Fruit fly (Drosophila melanogaster): ENCODE results near the gene CG8475.

CG8475 gene

dm6 chr2L:8156682-8157081, 40.0 kb downstream of the CG8475 start (continued):
- TF ChIP-seq CG4730 (GFP tag; IDR thresholded peaks at IDR 0.05) (peak; percentile 54; the same call in 1 of the 2 replicates), CG9817 (tag; optimal IDR thresholded peaks at IDR 0.05) (peak; percentile 80), CG18619 (GFP tag; optimal IDR thresholded peaks at IDR 0.05) (peak; percentile 42), Ssrp (tag; optimal IDR thresholded peaks at IDR 0.05) (peak; percentile 42), repo (GFP tag; optimal IDR thresholded peaks at IDR 0.05) (peak; percentile 77), CG15696 (tag; optimal IDR thresholded peaks at IDR 0.05) (peak; percentile 59), pb (GFP tag; optimal IDR thresholded peaks at IDR 0.05) (peak; percentile 37), Fer2 (tag; optimal IDR thresholded peaks at IDR 0.05) (peak; percentile 53), crol (GFP tag; IDR thresholded peaks at IDR 0.05) (no peak), p53 (GFP tag; optimal IDR thresholded peaks at IDR 0.05) (peak; percentile 43), MTF-1 (GFP tag; optimal IDR thresholded peaks at IDR 0.05; ENCODE audit: borderline replicate concordance) (peak; percentile 47), br (optimal IDR thresholded peaks at IDR 0.05) (no peak), Oli (tag; optimal IDR thresholded peaks at IDR 0.05) (peak; percentile 21), CG13894 (tag; optimal IDR thresholded peaks at IDR 0.05) (peak; percentile 71), CG2199 (GFP tag; IDR thresholded peaks at IDR 0.05) (peak; percentile 55; the same call in 1 of the 3 replicates), Ets65A (GFP tag) (peak; percentile 91), tio (GFP tag; optimal IDR thresholded peaks at IDR 0.05) (peak; percentile 39), CG16779 (GFP tag; IDR thresholded peaks at IDR 0.05) (no peak), CG3726 (GFP tag; IDR thresholded peaks at IDR 0.05) (no peak), CG18011 (GFP tag; optimal IDR thresholded peaks at IDR 0.05) (peak; percentile 63), CG12219 (GFP tag; optimal IDR thresholded peaks at IDR 0.05) (no peak), yki (optimal IDR thresholded peaks at IDR 0.05) (no peak), Hsf (GFP tag; optimal IDR thresholded peaks at IDR 0.05) (peak; percentile 79), CG32767 (GFP tag; IDR thresholded peaks at IDR 0.05) (peak; percentile 44; the same call in 1 of the 2 replicates), CG8359 (GFP tag; optimal IDR thresholded peaks at IDR 0.05; ENCODE audit: borderline replicate concordance) (no peak), exex (tag; optimal IDR thresholded peaks at IDR 0.05) (peak; percentile 35), Eip74EF (GFP tag; optimal IDR thresholded peaks at IDR 0.05) (peak in 1 of 2 experiments; percentile 28), CG4854 (GFP tag; optimal IDR thresholded peaks at IDR 0.05) (peak; percentile 71), fd96Cb (tag; optimal IDR thresholded peaks at IDR 0.05) (peak; percentile 59), fd102C (GFP tag; optimal IDR thresholded peaks at IDR 0.05) (peak; percentile 3), sug (tag; optimal IDR thresholded peaks at IDR 0.05) (peak; percentile 67), B-H2 (GFP tag; optimal IDR thresholded peaks at IDR 0.05) (peak; percentile 80), CG18764 (GFP tag; optimal IDR thresholded peaks at IDR 0.05) (peak; percentile 59), CG30431 (GFP tag; optimal IDR thresholded peaks at IDR 0.05) (peak; percentile 16), CG11085 (GFP tag; IDR thresholded peaks at IDR 0.05) (peak; percentile 58; the same call in 1 of the 2 replicates), Abd-B (GFP tag; optimal IDR thresholded peaks at IDR 0.05) (peak; percentile 70), dm (GFP tag; optimal IDR thresholded peaks at IDR 0.05) (peak; percentile 26), Dek (tag; optimal IDR thresholded peaks at IDR 0.05) (peak; percentile 21), CG14050 (GFP tag; IDR thresholded peaks at IDR 0.05) (peak; percentile 65), CG30403 (GFP tag; optimal IDR thresholded peaks at IDR 0.05) (peak; percentile 78), Tbp (GFP tag; optimal IDR thresholded peaks at IDR 0.05) (no peak), CG2120 (GFP tag; optimal IDR thresholded peaks at IDR 0.05) (peak; percentile 87), bigmax (GFP tag; optimal IDR thresholded peaks at IDR 0.05) (no peak), CG17802 (tag; optimal IDR thresholded peaks at IDR 0.05) (no peak), Optix (GFP tag; IDR thresholded peaks at IDR 0.05) (peak; percentile 48; the same call in 1 of the 3 replicates), D19A (tag; optimal IDR thresholded peaks at IDR 0.05) (peak; percentile 29), CG7987 (GFP tag; optimal IDR thresholded peaks at IDR 0.05) (peak; percentile 42), ase (GFP tag; IDR thresholded peaks at IDR 0.05) (0 out of 3 replicates have a peak, but pooled peaks have one; percentile 47), gsb-n (tag; optimal IDR thresholded peaks at IDR 0.05) (no peak), CG8089 (GFP tag; optimal IDR thresholded peaks at IDR 0.05) (peak; percentile 28), sd (tag; optimal IDR thresholded peaks at IDR 0.05) (peak; percentile 22)
